Worm (Caenorhabditis elegans): ENCODE measurements around the gene try-13.

try-13 gene

ce11 chrV:7413107-7413774 is 26.7 kb upstream of the try-13 start, which contains the start of gene F18E3.11 (continued):
- TF ChIP-seq mxl-3 (GFP tag; optimal IDR thresholded peaks at IDR 0.05) = peak; percentile 45
- TF ChIP-seq madf-9 (GFP tag; conservative IDR thresholded peaks at IDR 0.05) = no peak
- no peak for TF ChIP-seq ZK546.5 (tag; optimal IDR thresholded peaks at IDR 0.05)
- TF ChIP-seq fos-1 (tag; optimal IDR thresholded peaks at IDR 0.05) = no peak
- no peak for TF ChIP-seq sdz-12 (GFP tag; optimal IDR thresholded peaks at IDR 0.05)
- no peak for TF ChIP-seq aly-2 (tag; optimal IDR thresholded peaks at IDR 0.05)
- no peak for TF ChIP-seq lin-15B (tag; optimal IDR thresholded peaks at IDR 0.05)
- peak; percentile 76 for TF ChIP-seq nhr-48 (tag; optimal IDR thresholded peaks at IDR 0.05)
- no peak for TF ChIP-seq mes-2 (tag; optimal IDR thresholded peaks at IDR 0.05; ENCODE audit: poor library complexity, severe bottlenecking)
- TF ChIP-seq nhr-237 (tag; optimal IDR thresholded peaks at IDR 0.05) = no peak
- peak; percentile 94 for TF ChIP-seq ama-1 (optimal IDR thresholded peaks at IDR 0.05)
- TF ChIP-seq saeg-2 (GFP tag; IDR thresholded peaks at IDR 0.05) = no peak
- TF ChIP-seq jun-1 (tag; optimal IDR thresholded peaks at IDR 0.05) = no peak
- TF ChIP-seq ztf-11 (tag; optimal IDR thresholded peaks at IDR 0.05) = no peak
- no peak for TF ChIP-seq nhr-41 (GFP tag; IDR thresholded peaks at IDR 0.05)
- no peak for TF ChIP-seq F49E8.2 (tag; optimal IDR thresholded peaks at IDR 0.05; ENCODE audit: borderline replicate concordance)
- no peak for TF ChIP-seq madf-5 (GFP tag; IDR thresholded peaks at IDR 0.05)
- TF ChIP-seq unc-62 (GFP tag; optimal IDR thresholded peaks at IDR 0.05 in 1 of 2) = peak in 1 of 2 experiments; percentile 80
- no peak for TF ChIP-seq unc-62 (tag; optimal IDR thresholded peaks at IDR 0.05)
- TF ChIP-seq daf-8 (GFP tag; IDR thresholded peaks at IDR 0.05) = no peak
- 0 out of 2 replicates have a peak, but pooled peaks have one; percentile 35 for TF ChIP-seq T26A8.4 (GFP tag; IDR thresholded peaks at IDR 0.05)
- no peak for TF ChIP-seq R02D3.7 (tag; optimal IDR thresholded peaks at IDR 0.05)
- TF ChIP-seq nhr-28 (tag; optimal IDR thresholded peaks at IDR 0.05) = peak; percentile 90
- peak; percentile 71 for TF ChIP-seq hlh-11 (tag; optimal IDR thresholded peaks at IDR 0.05)
- peak; percentile 75; the same call in 1 of the 2 replicates for TF ChIP-seq mdt-29 (GFP tag; IDR thresholded peaks at IDR 0.05)
- no peak for TF ChIP-seq nhr-11 (tag; optimal IDR thresholded peaks at IDR 0.05)
- no peak for TF ChIP-seq zip-2 (tag; optimal IDR thresholded peaks at IDR 0.05)
- peak; percentile 72 for TF ChIP-seq nhr-25 (tag; optimal IDR thresholded peaks at IDR 0.05; ENCODE audit: borderline replicate concordance, insufficient read depth)
- TF ChIP-seq php-3 (GFP tag; IDR thresholded peaks at IDR 0.05) = no peak
- no peak for TF ChIP-seq F10B5.3 (tag; optimal IDR thresholded peaks at IDR 0.05)
- TF ChIP-seq mdl-1 (tag; optimal IDR thresholded peaks at IDR 0.05) = peak in 1 of 2 experiments; percentile 69
- no peak for TF ChIP-seq skn-1 (tag; optimal IDR thresholded peaks at IDR 0.05)
- no peak for TF ChIP-seq ctbp-1 (GFP tag; IDR thresholded peaks at IDR 0.05)
- no peak for TF ChIP-seq nhr-10 (tag; optimal IDR thresholded peaks at IDR 0.05)
- no peak for TF ChIP-seq pha-4 (GFP tag; IDR thresholded peaks at IDR 0.05)
- TF ChIP-seq pha-4 (tag; optimal IDR thresholded peaks at IDR 0.05) = no peak
- TF ChIP-seq hif-1 (tag; optimal IDR thresholded peaks at IDR 0.05) = peak in 1 of 2 experiments; percentile 50
- no peak for TF ChIP-seq hmg-1.1 (GFP tag; IDR thresholded peaks at IDR 0.05)
- TF ChIP-seq zfp-3 (GFP tag; conservative IDR thresholded peaks at IDR 0.05) = no peak
- TF ChIP-seq ceh-32 (tag; optimal IDR thresholded peaks at IDR 0.05; ENCODE audit: poor library complexity) = no peak
- TF ChIP-seq vab-7 (GFP tag; IDR thresholded peaks at IDR 0.05) = no peak
- no peak for TF ChIP-seq ceh-62 (tag; optimal IDR thresholded peaks at IDR 0.05)

- TF ChIP-seq ama-1 (optimal IDR thresholded peaks at IDR 0.05) (peak; percentile 96), sdz-12 (GFP tag; optimal IDR thresholded peaks at IDR 0.05) (no peak), mdl-1 (tag; optimal IDR thresholded peaks at IDR 0.05) (no peak), lin-1 (GFP tag; IDR thresholded peaks at IDR 0.05) (no peak), zag-1 (tag; optimal IDR thresholded peaks at IDR 0.05) (no peak), arid-1 (GFP tag; conservative IDR thresholded peaks at IDR 0.05) (no peak), pqm-1 (tag; optimal IDR thresholded peaks at IDR 0.05) (no peak), ceh-44 (GFP tag; IDR thresholded peaks at IDR 0.05) (no peak)
These were observed 25.0 kb upstream of the try-13 start, which contains the start of gene F18E3.12 for ce11 chrV:7414909-7415308. F18E3.12 (plus strand) TSS chrV:7414985.
